Worm (Caenorhabditis elegans) whole organism, L2 larva: ENCODE results near the gene fbxa-174.

Experiments used
- R02D3.7 ChIP-seq: fragments of 150-350 bp; optimal IDR thresholded peaks from 2 replicates; lab custom pipeline; 2014; ENCODE audit warnings: missing biosample characterization, missing genetic modification characterization
- ceh-16 ChIP-seq: fragments of 150-350 bp; optimal IDR thresholded peaks from 2 replicates; lab custom pipeline; 2014; ENCODE audit warnings: missing biosample characterization, missing genetic modification characterization
- dmd-4 ChIP-seq: sonication (generic microtip); optimal IDR thresholded peaks from 2 replicates; lab custom pipeline; 2017; ENCODE audit warnings: missing biosample characterization, missing genetic modification characterization
- sem-4 ChIP-seq: fragments of 150-350 bp; optimal IDR thresholded peaks from 2 replicates; lab custom pipeline; 2014; ENCODE audit warnings: missing biosample characterization, missing genetic modification reagents, missing genetic modification characterization

- TF ChIP-seq R02D3.7 (tag; lab: Kevin White, UChicago) (no peak), ceh-16 (tag; lab: Kevin White, UChicago) (no peak), dmd-4 (tag; lab: Kevin White, UChicago) (no peak), sem-4 (tag; lab: Kevin White, UChicago) (no peak)
Measured at ce11 chrV:17595691-17596090, 37.4 kb upstream of the fbxa-174 start.
